Fruit fly (Drosophila melanogaster) whole organism, embryonic: Measurements from ENCODE around the gene Gr97a.

Source experiments
- Ada2b ChIP-seq: fragments of 200-800 bp; sonication (Bioruptor generic); IDR thresholded peaks from 2 replicates; pipeline ENCODE4 v1.3.6; 2022; ENCODE audit warnings: missing biosample characterization, missing genetic modification characterization
- BEAF-32 ChIP-seq: fragments of 200-800 bp; sonication (Bioruptor generic); optimal IDR thresholded peaks from 3 replicates; lab custom pipeline; 2017; ENCODE audit warnings: missing biosample characterization, missing genetic modification characterization, mild to moderate bottlenecking, moderate library complexity, missing genetic modification reagents
- BtbVII ChIP-seq: fragments of 200-800 bp; sonication (Bioruptor generic); optimal IDR thresholded peaks from 3 replicates; lab custom pipeline; 2017; ENCODE audit warnings: missing biosample characterization, mild to moderate bottlenecking, missing genetic modification characterization
- CG10147 ChIP-seq: fragments of 200-800 bp; sonication (Bioruptor generic); optimal IDR thresholded peaks from 2 replicates; lab custom pipeline; 2019; ENCODE audit warnings: missing biosample characterization, mild to moderate bottlenecking, missing genetic modification characterization, moderate library complexity
- CG10267 ChIP-seq: fragments of 200-800 bp; sonication (Bioruptor generic); optimal IDR thresholded peaks from 2 replicates; lab custom pipeline; 2018; ENCODE audit warnings: missing biosample characterization, mild to moderate bottlenecking, missing genetic modification characterization, moderate library complexity
- CG11560 ChIP-seq: fragments of 200-800 bp; sonication (Bioruptor generic); IDR thresholded peaks from 3 replicates; pipeline ENCODE4 v1.3.6; 2022; ENCODE audit warnings: missing biosample characterization, missing genetic modification characterization
- CG13287 ChIP-seq: fragments of 200-800 bp; sonication (Bioruptor generic); IDR thresholded peaks from 2 replicates; pipeline ENCODE4 v1.3.6; 2022; ENCODE audit warnings: missing biosample characterization, missing genetic modification characterization; ENCODE audit not compliant: partially characterized antibody
- CG14441 ChIP-seq: fragments of 200-800 bp; sonication (Bioruptor generic); IDR thresholded peaks from 2 replicates; pipeline ENCODE4 v1.3.6; 2022; ENCODE audit warnings: missing biosample characterization, missing genetic modification characterization
- CG14965 ChIP-seq: fragments of 200-800 bp; sonication (Bioruptor generic); optimal IDR thresholded peaks from 2 replicates; lab custom pipeline; 2016; ENCODE audit warnings: missing biosample characterization, missing genetic modification characterization, borderline replicate concordance
- CG15011 ChIP-seq: fragments of 200-800 bp; sonication (Bioruptor generic); optimal IDR thresholded peaks from 3 replicates; lab custom pipeline; 2018; ENCODE audit warnings: missing biosample characterization, mild to moderate bottlenecking, missing genetic modification characterization
- CG1602 ChIP-seq: fragments of 200-800 bp; sonication (Bioruptor generic); optimal IDR thresholded peaks from 3 replicates; lab custom pipeline; 2016; ENCODE audit warnings: missing biosample characterization, missing genetic modification characterization
- CG1647 ChIP-seq: fragments of 200-800 bp; sonication (Bioruptor generic); optimal IDR thresholded peaks from 3 replicates; lab custom pipeline; 2016; ENCODE audit warnings: missing biosample characterization, missing genetic modification characterization
- CG16815 ChIP-seq: fragments of 200-800 bp; sonication (Bioruptor generic); optimal IDR thresholded peaks from 3 replicates; lab custom pipeline; 2017; ENCODE audit warnings: missing biosample characterization, mild to moderate bottlenecking, missing genetic modification characterization
- CG17328 ChIP-seq: fragments of 200-800 bp; sonication (Bioruptor generic); IDR thresholded peaks from 2 replicates; pipeline ENCODE4 v1.3.6; 2022; ENCODE audit warnings: missing biosample characterization, missing genetic modification characterization
- CG2120 ChIP-seq: fragments of 200-800 bp; sonication (Bioruptor generic); optimal IDR thresholded peaks from 3 replicates; lab custom pipeline; 2016; ENCODE audit warnings: missing biosample characterization, missing genetic modification characterization
- CG31441 ChIP-seq: fragments of 200-800 bp; sonication (Bioruptor generic); IDR thresholded peaks from 2 replicates; pipeline ENCODE4 v1.3.6; 2022; ENCODE audit warnings: missing biosample characterization, missing genetic modification characterization
- CG33557 ChIP-seq: fragments of 200-800 bp; sonication (Bioruptor generic); optimal IDR thresholded peaks from 2 replicates; lab custom pipeline; 2019; ENCODE audit warnings: missing biosample characterization, mild to moderate bottlenecking, missing genetic modification characterization, moderate library complexity
- CG34422 ChIP-seq: fragments of 200-800 bp; sonication (Bioruptor generic); IDR thresholded peaks from 3 replicates; pipeline ENCODE4 v1.3.6; 2022; ENCODE audit warnings: missing biosample characterization, missing genetic modification characterization
- CG4360 ChIP-seq: fragments of 200-800 bp; sonication (Bioruptor generic); IDR thresholded peaks from 2 replicates; pipeline ENCODE4 v1.3.6; 2022; ENCODE audit warnings: missing biosample characterization, missing genetic modification characterization
- CG4617 ChIP-seq: fragments of 200-800 bp; sonication (Bioruptor generic); optimal IDR thresholded peaks from 3 replicates; lab custom pipeline; 2016; ENCODE audit warnings: missing biosample characterization, missing genetic modification characterization, borderline replicate concordance
- CG6683 ChIP-seq: fragments of 200-800 bp; sonication (Bioruptor generic); optimal IDR thresholded peaks from 2 replicates; lab custom pipeline; 2017; ENCODE audit warnings: missing biosample characterization, mild to moderate bottlenecking, missing genetic modification characterization, missing genetic modification reagents
- CG6813 ChIP-seq: fragments of 200-800 bp; sonication (Bioruptor generic); optimal IDR thresholded peaks from 2 replicates; lab custom pipeline; 2017; ENCODE audit warnings: missing biosample characterization, missing genetic modification characterization, mild to moderate bottlenecking, moderate library complexity, missing genetic modification reagents
- CG8359 ChIP-seq: fragments of 200-800 bp; sonication (Bioruptor generic); optimal IDR thresholded peaks from 2 replicates; lab custom pipeline; 2017; ENCODE audit warnings: missing biosample characterization, mild to moderate bottlenecking, missing genetic modification characterization, borderline replicate concordance
- CG9215 ChIP-seq: fragments of 200-800 bp; sonication (Bioruptor generic); IDR thresholded peaks from 2 replicates; pipeline ENCODE4 v1.3.6; 2022; ENCODE audit warnings: missing biosample characterization, missing genetic modification characterization
- Dip3 ChIP-seq: fragments of 200-800 bp; sonication (Bioruptor generic); optimal IDR thresholded peaks from 3 replicates; lab custom pipeline; 2016; ENCODE audit warnings: missing biosample characterization, missing genetic modification characterization
- Dll ChIP-seq: fragments of 200-800 bp; sonication (Bioruptor generic); IDR thresholded peaks from 4 replicates; pipeline ENCODE4 v1.3.6; 2022; ENCODE audit warnings: missing biosample characterization, missing genetic modification characterization; ENCODE audit not compliant: partially characterized antibody
- Fer1 ChIP-seq: fragments of 200-800 bp; sonication (Bioruptor generic); optimal IDR thresholded peaks from 2 replicates; lab custom pipeline; 2017; ENCODE audit warnings: missing biosample characterization, mild to moderate bottlenecking, missing genetic modification characterization
- Fer3 ChIP-seq: fragments of 200-800 bp; sonication (Bioruptor generic); optimal IDR thresholded peaks from 2 replicates; lab custom pipeline; 2018; ENCODE audit warnings: missing biosample characterization, mild to moderate bottlenecking, missing genetic modification characterization, moderate library complexity
- H2.0 ChIP-seq: fragments of 200-800 bp; sonication (Bioruptor generic); IDR thresholded peaks from 2 replicates; pipeline ENCODE4 v1.3.6; 2022; ENCODE audit warnings: missing biosample characterization, missing genetic modification characterization
- HLH3B ChIP-seq: fragments of 200-800 bp; sonication (Bioruptor generic); IDR thresholded peaks from 2 replicates; pipeline ENCODE4 v1.3.6; 2022; ENCODE audit warnings: missing biosample characterization, missing genetic modification characterization
- Hey ChIP-seq: fragments of 200-800 bp; sonication (Bioruptor generic); optimal IDR thresholded peaks from 3 replicates; lab custom pipeline; 2018; ENCODE audit warnings: missing biosample characterization, mild to moderate bottlenecking, missing genetic modification characterization
- Med ChIP-seq: fragments of 200-800 bp; sonication (Bioruptor generic); peaks from one replicate; lab custom pipeline; 2016; ENCODE audit warnings: missing biosample characterization, missing genetic modification characterization, mild to moderate bottlenecking, inconsistent platforms, moderate library complexity
- NC2β ChIP-seq: fragments of 200-800 bp; sonication (Bioruptor generic); optimal IDR thresholded peaks from 2 replicates; lab custom pipeline; 2016; ENCODE audit warnings: missing biosample characterization, missing genetic modification characterization
- NFAT ChIP-seq: fragments of 200-800 bp; sonication (Bioruptor generic); IDR thresholded peaks from 2 replicates; pipeline ENCODE4 v1.3.6; 2022; ENCODE audit warnings: missing biosample characterization, missing genetic modification characterization
- Tbp ChIP-seq: fragments of >200 bp; optimal IDR thresholded peaks from 2 replicates; lab custom pipeline; 2018; ENCODE audit warnings: missing biosample characterization, missing genetic modification characterization
- Xrp1 ChIP-seq: fragments of 200-800 bp; sonication (Bioruptor generic); IDR thresholded peaks from 2 replicates; pipeline ENCODE4 v1.3.6; 2022; ENCODE audit warnings: missing biosample characterization, missing genetic modification characterization
- cas ChIP-seq: fragments of 200-800 bp; sonication (Bioruptor generic); IDR thresholded peaks from 2 replicates; pipeline ENCODE4 v1.3.6; 2022; ENCODE audit warnings: missing biosample characterization, missing genetic modification characterization
- ftz-f1 ChIP-seq: fragments of 200-800 bp; sonication (Bioruptor generic); optimal IDR thresholded peaks from 2 replicates; lab custom pipeline; 2016; ENCODE audit warnings: missing biosample characterization, missing genetic modification characterization
- gem ChIP-seq: fragments of 200-800 bp; sonication (Bioruptor generic); optimal IDR thresholded peaks from 2 replicates; lab custom pipeline; 2019; ENCODE audit warnings: missing biosample characterization, mild to moderate bottlenecking, missing genetic modification characterization, moderate library complexity
- gsb ChIP-seq: fragments of 200-800 bp; sonication (Bioruptor generic); IDR thresholded peaks from 2 replicates; pipeline ENCODE4 v1.3.6; 2022; ENCODE audit warnings: missing biosample characterization, missing genetic modification characterization
- gsb-n ChIP-seq: fragments of 200-800 bp; sonication (Bioruptor generic); optimal IDR thresholded peaks from 3 replicates; lab custom pipeline; 2018; ENCODE audit warnings: missing biosample characterization, mild to moderate bottlenecking, missing genetic modification characterization
- klu ChIP-seq: fragments of 200-800 bp; sonication (Bioruptor generic); IDR thresholded peaks from 2 replicates; pipeline ENCODE4 v1.3.6; 2022; ENCODE audit warnings: missing biosample characterization, missing genetic modification characterization
- onecut ChIP-seq: fragments of 200-800 bp; sonication (Bioruptor generic); IDR thresholded peaks from 2 replicates; pipeline ENCODE4 v1.3.6; 2022; ENCODE audit warnings: missing biosample characterization, missing genetic modification characterization
- pros ChIP-seq: fragments of 200-800 bp; sonication (Bioruptor generic); optimal IDR thresholded peaks from 3 replicates; lab custom pipeline; 2019; ENCODE audit warnings: missing biosample characterization, mild to moderate bottlenecking, missing genetic modification characterization, moderate library complexity
- psq ChIP-seq: fragments of 200-800 bp; sonication (Bioruptor generic); optimal IDR thresholded peaks from 2 replicates; lab custom pipeline; 2017; ENCODE audit warnings: missing biosample characterization, missing genetic modification characterization
- sens ChIP-seq: fragments of 200-800 bp; sonication (Bioruptor generic); peaks from one replicate; lab custom pipeline; 2016; ENCODE audit warnings: missing biosample characterization, missing genetic modification characterization
- seq ChIP-seq: fragments of 200-800 bp; sonication (Bioruptor generic); IDR thresholded peaks from 2 replicates; pipeline ENCODE4 v1.3.6; 2022; ENCODE audit warnings: missing biosample characterization, missing genetic modification characterization
- stwl ChIP-seq: fragments of 200-800 bp; sonication (Bioruptor generic); optimal IDR thresholded peaks from 3 replicates; lab custom pipeline; 2018; ENCODE audit warnings: missing biosample characterization, mild to moderate bottlenecking, missing genetic modification characterization, moderate library complexity
- unc-4 ChIP-seq: fragments of 200-800 bp; sonication (Bioruptor generic); IDR thresholded peaks from 2 replicates; pipeline ENCODE4 v1.3.6; 2022; ENCODE audit warnings: missing biosample characterization, missing genetic modification characterization; ENCODE audit not compliant: partially characterized antibody
- zfh2 ChIP-seq: fragments of 200-800 bp; sonication (Bioruptor generic); optimal IDR thresholded peaks from 2 replicates; lab custom pipeline; 2016; ENCODE audit warnings: missing biosample characterization, missing genetic modification characterization

Gene Gr97a

dm6 chr3R:26956376-26957062, 9.8 kb downstream of the Gr97a start (continued):
- TF ChIP-seq zfh2 (no peak), unc-4 (GFP tag; lab: Robert Waterston, UW) (no peak), onecut (GFP tag; lab: Robert Waterston, UW) (no peak; the same call in 1 of the 2 replicates), CG14965 (GFP tag; lab: Kevin White, UChicago) (peak; percentile 73), sens (GFP tag; lab: Kevin White, UChicago) (peak; percentile 62), CG34422 (GFP tag; lab: Robert Waterston, UW) (no peak), CG31441 (GFP tag; lab: Robert Waterston, UW) (no peak), CG10267 (no peak), CG11560 (no peak), seq (GFP tag; lab: Robert Waterston, UW) (0 out of 2 replicates have a peak, but pooled peaks have one; percentile 20), CG10147 (no peak), Dll (GFP tag; lab: Robert Waterston, UW) (no peak), Hey (tag; lab: Kevin White, UChicago) (no peak), CG4617 (GFP tag; lab: Kevin White, UChicago) (no peak), BEAF-32 (no peak), pros (no peak), Tbp (no peak), stwl (no peak), Xrp1 (GFP tag; lab: Robert Waterston, UW) (no peak), CG4360 (GFP tag; lab: Robert Waterston, UW) (no peak), CG13287 (GFP tag; lab: Robert Waterston, UW) (no peak), CG1602 (GFP tag; lab: Kevin White, UChicago) (no peak), gem (tag; lab: Kevin White, UChicago) (no peak), CG16815 (GFP tag; lab: Kevin White, UChicago) (no peak), CG15011 (GFP tag; lab: Kevin White, UChicago) (no peak), CG17328 (0 out of 2 replicates have a peak, but pooled peaks have one; percentile 25), gsb (GFP tag; lab: Robert Waterston, UW) (no peak), NC2β (GFP tag; lab: Kevin White, UChicago) (no peak), klu (GFP tag; lab: Robert Waterston, UW) (no peak), Med (GFP tag; lab: Kevin White, UChicago) (peak; percentile 69), HLH3B (GFP tag; lab: Robert Waterston, UW) (no peak), CG9215 (GFP tag; lab: Robert Waterston, UW) (no peak), CG6813 (GFP tag; lab: Kevin White, UChicago) (no peak), CG1647 (GFP tag; lab: Kevin White, UChicago) (no peak), CG14441 (GFP tag; lab: Robert Waterston, UW) (0 out of 2 replicates have a peak, but pooled peaks have one; percentile 24), CG2120 (GFP tag; lab: Kevin White, UChicago) (peak; percentile 10), CG33557 (no peak), Fer3 (tag; lab: Kevin White, UChicago) (no peak), Ada2b (GFP tag; lab: Robert Waterston, UW) (no peak), BtbVII (GFP tag; lab: Kevin White, UChicago) (peak; percentile 7), gsb-n (tag; lab: Kevin White, UChicago) (no peak), CG6683 (GFP tag; lab: Kevin White, UChicago) (no peak), H2.0 (no peak), Fer1 (GFP tag; lab: Kevin White, UChicago) (no peak), CG8359 (GFP tag; lab: Kevin White, UChicago) (no peak), Dip3 (no peak), ftz-f1 (GFP tag; lab: Kevin White, UChicago) (no peak), NFAT (GFP tag; lab: Robert Waterston, UW) (no peak), psq (no peak), cas (no peak; the same call in 1 of the 2 replicates)
